Fruit fly (Drosophila melanogaster): ENCODE measurements around the gene CG7115.

CG7115 gene

DNA sequence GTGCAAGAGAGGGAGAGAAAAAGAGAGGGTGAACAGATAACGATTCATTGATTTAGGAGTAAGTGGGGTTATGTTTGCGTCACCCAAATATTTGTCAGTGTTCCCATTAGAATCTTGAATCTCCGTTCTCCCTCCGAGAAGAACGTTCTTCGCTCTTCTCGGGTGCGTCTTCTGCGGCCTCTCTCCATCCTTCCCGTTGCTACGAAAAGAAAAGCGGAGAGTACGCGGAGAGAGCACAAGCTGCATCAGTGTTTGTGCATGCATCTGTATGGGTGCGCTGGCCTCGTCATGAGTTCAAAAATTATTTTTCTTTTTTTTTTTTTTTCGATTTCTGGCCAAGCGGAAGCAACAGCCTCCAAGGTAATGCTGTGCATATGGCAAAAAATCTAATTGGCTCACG, 8.0 kb downstream of the CG7115 start (continued):
- TF ChIP-seq CG14965 (GFP tag; optimal IDR thresholded peaks at IDR 0.05; ENCODE audit: borderline replicate concordance) (no peak), CG3726 (GFP tag; IDR thresholded peaks at IDR 0.05) (no peak), prd (optimal IDR thresholded peaks at IDR 0.05) (no peak), prd (GFP tag; IDR thresholded peaks at IDR 0.05) (no peak), Hmr (GFP tag; optimal IDR thresholded peaks at IDR 0.05) (no peak), vnd (GFP tag; IDR thresholded peaks at IDR 0.05; ENCODE audit: partially characterized antibody) (no peak), Fer1 (GFP tag; optimal IDR thresholded peaks at IDR 0.05) (peak; percentile 15), CG31224 (GFP tag; IDR thresholded peaks at IDR 0.05) (no peak), CG16863 (GFP tag; optimal IDR thresholded peaks at IDR 0.05) (no peak), Trl (optimal IDR thresholded peaks at IDR 0.05) (peak; percentile 93), Trl (GFP tag; optimal IDR thresholded peaks at IDR 0.05) (peak; percentile 39), Opbp (GFP tag; IDR thresholded peaks at IDR 0.05; ENCODE audit: partially characterized antibody) (no peak), fd3F (GFP tag; optimal IDR thresholded peaks at IDR 0.05) (no peak), Kr (GFP tag; optimal IDR thresholded peaks at IDR 0.05) (no peak), Tbp (GFP tag; optimal IDR thresholded peaks at IDR 0.05) (no peak), CG3838 (GFP tag; optimal IDR thresholded peaks at IDR 0.05) (no peak), hkb (optimal IDR thresholded peaks at IDR 0.05) (no peak), hkb (GFP tag; IDR thresholded peaks at IDR 0.05) (no peak), CG12769 (tag; optimal IDR thresholded peaks at IDR 0.05) (peak; percentile 68), dpn (GFP tag; optimal IDR thresholded peaks at IDR 0.05) (no peak), ac (GFP tag; optimal IDR thresholded peaks at IDR 0.05) (no peak), Dad (GFP tag; optimal IDR thresholded peaks at IDR 0.05) (no peak), lbe (GFP tag; optimal IDR thresholded peaks at IDR 0.05) (no peak), CG10654 (GFP tag; optimal IDR thresholded peaks at IDR 0.05) (no peak), abd-A (tag; optimal IDR thresholded peaks at IDR 0.05) (no peak), CG15696 (tag; optimal IDR thresholded peaks at IDR 0.05) (no peak), psq (GFP tag; optimal IDR thresholded peaks at IDR 0.05) (no peak), CG11560 (tag; IDR thresholded peaks at IDR 0.05) (no peak), zen (tag; optimal IDR thresholded peaks at IDR 0.05) (no peak), ewg (GFP tag; optimal IDR thresholded peaks at IDR 0.05) (no peak), ro (GFP tag; IDR thresholded peaks at IDR 0.05) (no peak), CG14050 (GFP tag; IDR thresholded peaks at IDR 0.05) (no peak), CG16779 (GFP tag; IDR thresholded peaks at IDR 0.05) (no peak), CG6854 (GFP tag; optimal IDR thresholded peaks at IDR 0.05) (no peak), odd (GFP tag; optimal IDR thresholded peaks at IDR 0.05) (no peak), CG15601 (tag; optimal IDR thresholded peaks at IDR 0.05) (no peak), h (optimal IDR thresholded peaks at IDR 0.05) (no peak), Lhr (GFP tag; optimal IDR thresholded peaks at IDR 0.05) (no peak), CG1529 (GFP tag; optimal IDR thresholded peaks at IDR 0.05) (no peak), CG2875 (GFP tag; optimal IDR thresholded peaks at IDR 0.05) (peak; percentile 13), en (GFP tag; optimal IDR thresholded peaks at IDR 0.05) (no peak), chn (GFP tag; optimal IDR thresholded peaks at IDR 0.05) (no peak), CG15479 (GFP tag; optimal IDR thresholded peaks at IDR 0.05) (no peak), Eip74EF (GFP tag; optimal IDR thresholded peaks at IDR 0.05) (no peak), CG17385 (GFP tag; optimal IDR thresholded peaks at IDR 0.05) (peak; percentile 22), maf-S (GFP tag; optimal IDR thresholded peaks at IDR 0.05) (no peak), ranshi (GFP tag; IDR thresholded peaks at IDR 0.05) (no peak), CG17361 (GFP tag; IDR thresholded peaks at IDR 0.05) (no peak), CG4404 (GFP tag; IDR thresholded peaks at IDR 0.05) (no peak), Blimp-1 (GFP tag; optimal IDR thresholded peaks at IDR 0.05) (peak; percentile 16), CG17829 (tag; optimal IDR thresholded peaks at IDR 0.05) (no peak), MBD-R2 (GFP tag; IDR thresholded peaks at IDR 0.05) (no peak; the same call in 1 of the 2 replicates), Bgb (GFP tag; IDR thresholded peaks at IDR 0.05; ENCODE audit: partially characterized antibody) (no peak)
